Fruit fly (Drosophila melanogaster) whole organism, embryonic: ENCODE measurements around the gene HDAC6.

Source experiments
- CG10209 ChIP-seq: fragments of 200-800 bp; sonication (Bioruptor generic); optimal IDR thresholded peaks from 3 replicates; lab custom pipeline; 2017; ENCODE audit warnings: missing biosample characterization, mild to moderate bottlenecking, missing genetic modification characterization, missing genetic modification reagents
- CG10321 ChIP-seq: fragments of 200-800 bp; sonication (Bioruptor generic); IDR thresholded peaks from 2 replicates; pipeline ENCODE4 v1.3.6; 2022; ENCODE audit warnings: missing biosample characterization, missing genetic modification characterization
- CG10431 ChIP-seq: fragments of 200-800 bp; sonication (Bioruptor generic); optimal IDR thresholded peaks from 3 replicates; lab custom pipeline; 2018; ENCODE audit warnings: missing biosample characterization, mild to moderate bottlenecking, missing genetic modification characterization
- CG11093 ChIP-seq: fragments of 200-800 bp; sonication (Bioruptor generic); IDR thresholded peaks from 3 replicates; pipeline ENCODE4 v1.3.6; 2022; ENCODE audit warnings: missing biosample characterization, missing genetic modification characterization
- CG11398 ChIP-seq: fragments of 200-800 bp; sonication (Bioruptor generic); optimal IDR thresholded peaks from 2 replicates; lab custom pipeline; 2016; ENCODE audit warnings: missing biosample characterization, missing genetic modification characterization
- CG12942 ChIP-seq: fragments of 200-800 bp; sonication (Bioruptor generic); optimal IDR thresholded peaks from 3 replicates; lab custom pipeline; 2016; ENCODE audit warnings: missing biosample characterization, missing genetic modification characterization
- CG13287 ChIP-seq: fragments of 200-800 bp; sonication (Bioruptor generic); IDR thresholded peaks from 2 replicates; pipeline ENCODE4 v1.3.6; 2022; ENCODE audit warnings: missing biosample characterization, missing genetic modification characterization; ENCODE audit not compliant: partially characterized antibody
- CG13894 ChIP-seq: fragments of 200-800 bp; sonication (Bioruptor generic); optimal IDR thresholded peaks from 3 replicates; lab custom pipeline; 2018; ENCODE audit warnings: missing biosample characterization, mild to moderate bottlenecking, missing genetic modification characterization, moderate library complexity
- CG1602 ChIP-seq: fragments of 200-800 bp; sonication (Bioruptor generic); optimal IDR thresholded peaks from 3 replicates; lab custom pipeline; 2016; ENCODE audit warnings: missing biosample characterization, missing genetic modification characterization
- CG1603 ChIP-seq: fragments of 200-800 bp; sonication (Bioruptor generic); optimal IDR thresholded peaks from 2 replicates; lab custom pipeline; 2019; ENCODE audit warnings: missing biosample characterization, mild to moderate bottlenecking, missing genetic modification characterization, moderate library complexity
- CG16779 ChIP-seq: fragments of 200-800 bp; sonication (Bioruptor generic); IDR thresholded peaks from 2 replicates; pipeline ENCODE4 v1.3.6; 2022; ENCODE audit warnings: missing biosample characterization, missing genetic modification characterization
- CG17186 ChIP-seq: fragments of 200-800 bp; sonication (Bioruptor generic); optimal IDR thresholded peaks from 3 replicates; lab custom pipeline; 2017; ENCODE audit warnings: missing biosample characterization, missing genetic modification reagents, missing genetic modification characterization
- CG17912 ChIP-seq: fragments of 200-800 bp; sonication (Bioruptor generic); optimal IDR thresholded peaks from 2 replicates; lab custom pipeline; 2018; ENCODE audit warnings: missing biosample characterization, mild to moderate bottlenecking, missing genetic modification characterization
- CG2202 ChIP-seq: fragments of 200-800 bp; sonication (Bioruptor generic); optimal IDR thresholded peaks from 2 replicates; lab custom pipeline; 2018; ENCODE audit warnings: missing biosample characterization, mild to moderate bottlenecking, missing genetic modification characterization
- CG3838 ChIP-seq: fragments of 200-800 bp; sonication (Bioruptor generic); optimal IDR thresholded peaks from 3 replicates; lab custom pipeline; 2016; ENCODE audit warnings: missing biosample characterization, missing genetic modification characterization
- CG7357 ChIP-seq: fragments of 200-800 bp; sonication (Bioruptor generic); IDR thresholded peaks from 3 replicates; pipeline ENCODE4 v1.3.6; 2022; ENCODE audit warnings: missing biosample characterization, missing genetic modification characterization
- CG8924 ChIP-seq: fragments of 200-800 bp; optimal IDR thresholded peaks from 3 replicates; lab custom pipeline; 2019; ENCODE audit warnings: missing biosample characterization, mild to moderate bottlenecking, missing genetic modification characterization, moderate library complexity
- Deaf1 ChIP-seq: fragments of 200-800 bp; optimal IDR thresholded peaks from 3 replicates; lab custom pipeline; 2019; ENCODE audit warnings: missing biosample characterization, mild to moderate bottlenecking, missing genetic modification characterization, moderate library complexity
- Dp ChIP-seq: fragments of 200-800 bp; sonication (Bioruptor generic); optimal IDR thresholded peaks from 2 replicates; lab custom pipeline; 2018; ENCODE audit warnings: missing biosample characterization, mild to moderate bottlenecking, missing genetic modification characterization, moderate library complexity
- E2f1 ChIP-seq: fragments of 200-800 bp; sonication (Bioruptor generic); IDR thresholded peaks from 2 replicates; pipeline ENCODE4 v1.3.6; 2022; ENCODE audit warnings: missing biosample characterization, missing genetic modification characterization
- Ets65A ChIP-seq: fragments of 200-800 bp; sonication (Bioruptor generic); peaks from one replicate; lab custom pipeline; 2016; ENCODE audit warnings: missing biosample characterization, missing genetic modification characterization
- Fer1 ChIP-seq: fragments of 200-800 bp; sonication (Bioruptor generic); optimal IDR thresholded peaks from 2 replicates; lab custom pipeline; 2017; ENCODE audit warnings: missing biosample characterization, mild to moderate bottlenecking, missing genetic modification characterization
- Fer2 ChIP-seq: fragments of 200-800 bp; sonication (Bioruptor generic); optimal IDR thresholded peaks from 2 replicates; lab custom pipeline; 2018; ENCODE audit warnings: missing biosample characterization, mild to moderate bottlenecking, missing genetic modification characterization, moderate library complexity
- HLH54F ChIP-seq: fragments of 200-800 bp; sonication (Bioruptor generic); optimal IDR thresholded peaks from 3 replicates; lab custom pipeline; 2016; ENCODE audit warnings: missing biosample characterization, missing genetic modification characterization
- Lhr ChIP-seq: fragments of 200-800 bp; sonication (Bioruptor generic); optimal IDR thresholded peaks from 3 replicates; lab custom pipeline; 2017; ENCODE audit warnings: mild to moderate bottlenecking, missing biosample characterization, missing genetic modification reagents, missing genetic modification characterization
- Mad ChIP-seq: fragments of 200-800 bp; sonication (Bioruptor generic); optimal IDR thresholded peaks from 2 replicates; lab custom pipeline; 2016; ENCODE audit warnings: missing biosample characterization, missing genetic modification characterization
- NC2α ChIP-seq: fragments of 200-800 bp; sonication (Bioruptor generic); optimal IDR thresholded peaks from 2 replicates; lab custom pipeline; 2016; ENCODE audit warnings: missing biosample characterization, missing genetic modification characterization
- Sry-δ ChIP-seq: fragments of 200-800 bp; sonication (Bioruptor generic); optimal IDR thresholded peaks from 2 replicates; lab custom pipeline; 2016; ENCODE audit warnings: missing biosample characterization, missing genetic modification characterization
- ac ChIP-seq: fragments of 200-800 bp; sonication (Bioruptor generic); optimal IDR thresholded peaks from 3 replicates; lab custom pipeline; 2017; ENCODE audit warnings: missing biosample characterization, mild to moderate bottlenecking, missing genetic modification characterization
- ase ChIP-seq: fragments of 200-800 bp; sonication (Bioruptor generic); IDR thresholded peaks from 3 replicates; pipeline ENCODE4 v1.3.6; 2022; ENCODE audit warnings: missing biosample characterization, missing genetic modification characterization
- ato ChIP-seq: fragments of 200-800 bp; sonication (Bioruptor generic); IDR thresholded peaks from 2 replicates; pipeline ENCODE4 v1.3.6; 2022; ENCODE audit warnings: missing biosample characterization, missing genetic modification characterization; ENCODE audit not compliant: partially characterized antibody
- cad ChIP-seq: fragments of >200 bp; optimal IDR thresholded peaks from 2 replicates; lab custom pipeline; 2017; ENCODE audit warnings: missing biosample characterization, missing genetic modification characterization
- caup ChIP-seq: fragments of 200-800 bp; sonication (Bioruptor generic); optimal IDR thresholded peaks from 3 replicates; lab custom pipeline; 2017; ENCODE audit warnings: missing biosample characterization, mild to moderate bottlenecking, missing genetic modification characterization, moderate library complexity; ENCODE audit not compliant: severe bottlenecking
- eve ChIP-seq, 2 experiments: fragments of >200 bp; optimal IDR thresholded peaks; 2 replicates each; lab custom pipeline; 2017; ENCODE audit warnings: missing biosample characterization in 2 of 2, missing genetic modification characterization in 2 of 2
- fd64A ChIP-seq: fragments of 200-800 bp; sonication (Bioruptor generic); optimal IDR thresholded peaks from 3 replicates; lab custom pipeline; 2018; ENCODE audit warnings: missing biosample characterization, mild to moderate bottlenecking, missing genetic modification characterization
- gro ChIP-seq: fragments of 200-800 bp; sonication (Bioruptor generic); optimal IDR thresholded peaks from 2 replicates; lab custom pipeline; 2016; ENCODE audit warnings: missing biosample characterization, missing genetic modification characterization
- gsb ChIP-seq: fragments of 200-800 bp; sonication (Bioruptor generic); IDR thresholded peaks from 2 replicates; pipeline ENCODE4 v1.3.6; 2022; ENCODE audit warnings: missing biosample characterization, missing genetic modification characterization
- gsb-n ChIP-seq: fragments of 200-800 bp; sonication (Bioruptor generic); optimal IDR thresholded peaks from 3 replicates; lab custom pipeline; 2018; ENCODE audit warnings: missing biosample characterization, mild to moderate bottlenecking, missing genetic modification characterization
- lbe ChIP-seq: fragments of 200-800 bp; sonication (Bioruptor generic); optimal IDR thresholded peaks from 2 replicates; lab custom pipeline; 2016; ENCODE audit warnings: missing biosample characterization, mild to moderate bottlenecking, missing genetic modification characterization
- nom ChIP-seq: fragments of 200-800 bp; sonication (Bioruptor generic); optimal IDR thresholded peaks from 2 replicates; lab custom pipeline; 2017; ENCODE audit warnings: missing biosample characterization, missing genetic modification characterization, mild to moderate bottlenecking, moderate library complexity, missing genetic modification reagents
- psq ChIP-seq: fragments of 200-800 bp; sonication (Bioruptor generic); optimal IDR thresholded peaks from 2 replicates; lab custom pipeline; 2017; ENCODE audit warnings: missing biosample characterization, missing genetic modification characterization
- row ChIP-seq: fragments of 200-800 bp; sonication (Bioruptor generic); IDR thresholded peaks from 3 replicates; pipeline ENCODE4 v1.3.6; 2022; ENCODE audit warnings: missing biosample characterization, missing genetic modification characterization
- sc ChIP-seq, 3 experiments: fragments of >200 bp in 2 of 3; fragments of 200-800 bp in 1 of 3; sonication (Bioruptor generic) in 1 of 3; optimal IDR thresholded peaks; 2 replicates in 2 of 3; 3 replicates in 1 of 3; lab custom pipeline; 2017; ENCODE audit warnings: mild to moderate bottlenecking in 1 of 3, missing biosample characterization in 1 of 3, missing genetic modification characterization in 1 of 3, missing genetic modification reagents in 1 of 3
- schlank ChIP-seq: fragments of 200-800 bp; sonication (Bioruptor generic); optimal IDR thresholded peaks from 2 replicates; lab custom pipeline; 2018; ENCODE audit warnings: missing biosample characterization, mild to moderate bottlenecking, missing genetic modification characterization
- sd ChIP-seq: fragments of 200-800 bp; sonication (Bioruptor generic); optimal IDR thresholded peaks from 3 replicates; lab custom pipeline; 2018; ENCODE audit warnings: missing biosample characterization, mild to moderate bottlenecking, missing genetic modification characterization, moderate library complexity
- slou ChIP-seq: fragments of 200-800 bp; sonication (Bioruptor generic); optimal IDR thresholded peaks from 3 replicates; lab custom pipeline; 2016; ENCODE audit warnings: missing biosample characterization, missing genetic modification characterization
- sug ChIP-seq: fragments of 200-800 bp; optimal IDR thresholded peaks from 2 replicates; lab custom pipeline; 2019; ENCODE audit warnings: missing biosample characterization, mild to moderate bottlenecking, missing genetic modification characterization, moderate library complexity
- tio ChIP-seq: fragments of 200-800 bp; sonication (Bioruptor generic); optimal IDR thresholded peaks from 2 replicates; lab custom pipeline; 2017; ENCODE audit warnings: missing biosample characterization, missing genetic modification characterization, inconsistent platforms
- trem ChIP-seq: fragments of 200-800 bp; optimal IDR thresholded peaks from 3 replicates; lab custom pipeline; 2019; ENCODE audit warnings: missing biosample characterization, mild to moderate bottlenecking, missing genetic modification characterization, moderate library complexity
- unc-4 ChIP-seq: fragments of 200-800 bp; sonication (Bioruptor generic); IDR thresholded peaks from 2 replicates; pipeline ENCODE4 v1.3.6; 2022; ENCODE audit warnings: missing biosample characterization, missing genetic modification characterization; ENCODE audit not compliant: partially characterized antibody
- vfl ChIP-seq: fragments of 200-800 bp; sonication (Bioruptor generic); optimal IDR thresholded peaks from 2 replicates; lab custom pipeline; 2016; ENCODE audit warnings: missing biosample characterization, missing genetic modification characterization
- wor ChIP-seq: fragments of 200-800 bp; sonication (Bioruptor generic); IDR thresholded peaks from 2 replicates; pipeline ENCODE4 v1.3.6; 2022; ENCODE audit warnings: missing biosample characterization, missing genetic modification characterization

HDAC6 gene

DNA sequence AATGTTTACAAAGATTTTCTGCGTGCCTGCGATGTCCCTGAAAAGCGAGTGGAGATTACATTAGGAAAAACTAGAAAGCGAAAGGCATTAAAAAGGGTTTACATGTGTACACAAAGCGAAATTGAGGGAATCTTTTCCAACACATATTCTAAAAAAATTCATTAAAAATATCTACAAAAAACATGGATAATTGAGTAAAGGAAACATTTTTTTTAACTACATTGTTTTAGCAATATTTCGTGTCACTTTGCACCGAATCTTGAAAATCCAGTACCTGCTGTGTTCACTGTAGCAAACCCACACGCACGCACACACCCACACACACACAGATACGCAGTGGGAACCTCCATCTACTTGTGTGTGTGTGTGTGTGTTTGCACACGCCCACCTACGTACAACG, 28.9 kb upstream of the HDAC6 start (continued):
- TF ChIP-seq CG17912 (GFP tag; lab: Kevin White, UChicago): no peak
- no peak for TF ChIP-seq CG2202 (tag; lab: Kevin White, UChicago)
- no peak for TF ChIP-seq Deaf1 (tag; lab: Kevin White, UChicago)
- TF ChIP-seq CG11398 (GFP tag; lab: Kevin White, UChicago): no peak
- TF ChIP-seq wor (GFP tag; lab: Robert Waterston, UW): no peak
- TF ChIP-seq CG11093: no peak
- TF ChIP-seq slou (GFP tag; lab: Kevin White, UChicago): no peak
- TF ChIP-seq nom (GFP tag; lab: Kevin White, UChicago): no peak
- no peak for TF ChIP-seq ac
- TF ChIP-seq CG1603 (tag; lab: Kevin White, UChicago): no peak
- TF ChIP-seq CG16779 (GFP tag; lab: Robert Waterston, UW): no peak
- no peak for TF ChIP-seq ato
- TF ChIP-seq sc (optimal IDR thresholded peaks at IDR 0.05; lab: Kevin White, UChicago): no peak
- no peak for TF ChIP-seq sc (GFP tag; optimal IDR thresholded peaks at IDR 0.05; lab: Kevin White, UChicago)
- no peak for TF ChIP-seq tio (GFP tag; lab: Kevin White, UChicago)
- TF ChIP-seq gro: no peak
- TF ChIP-seq sug: no peak
- no peak for TF ChIP-seq E2f1 (GFP tag; lab: Robert Waterston, UW)
- TF ChIP-seq psq (GFP tag; lab: Kevin White, UChicago): no peak
- peak; percentile 28 for TF ChIP-seq HLH54F
- no peak for TF ChIP-seq cad
- TF ChIP-seq ase: no peak
- no peak for TF ChIP-seq trem (tag; lab: Kevin White, UChicago)
- TF ChIP-seq vfl: no peak
- no peak for TF ChIP-seq lbe (GFP tag; lab: Kevin White, UChicago)
- no peak for TF ChIP-seq unc-4
- 0 out of 2 replicates have a peak, but pooled peaks have one; percentile 10 for TF ChIP-seq gsb (GFP tag; lab: Robert Waterston, UW)
- TF ChIP-seq gsb-n (tag; lab: Kevin White, UChicago): no peak
- no peak for TF ChIP-seq eve (GFP tag; optimal IDR thresholded peaks at IDR 0.05; lab: Kevin White, UChicago)
- no peak for TF ChIP-seq CG13287 (GFP tag; lab: Robert Waterston, UW)
- TF ChIP-seq Fer1: peak; percentile 47
- no peak for TF ChIP-seq CG13894
- TF ChIP-seq CG8924 (tag; lab: Kevin White, UChicago): no peak
- no peak for TF ChIP-seq schlank
- no peak for TF ChIP-seq CG3838 (GFP tag; lab: Kevin White, UChicago)
- no peak for TF ChIP-seq fd64A (GFP tag; lab: Kevin White, UChicago)
- peak; percentile 68 for TF ChIP-seq row (GFP tag; lab: Robert Waterston, UW)
- no peak for TF ChIP-seq CG12942 (GFP tag; lab: Kevin White, UChicago)
- no peak for TF ChIP-seq CG17186
- no peak for TF ChIP-seq Fer2 (tag; lab: Kevin White, UChicago)
- TF ChIP-seq CG10209: no peak
- TF ChIP-seq sd (tag; lab: Kevin White, UChicago): no peak
- peak; percentile 32 for TF ChIP-seq Ets65A (GFP tag; lab: Kevin White, UChicago)
- TF ChIP-seq CG10321 (GFP tag; lab: Robert Waterston, UW): no peak
- TF ChIP-seq Dp (GFP tag; lab: Kevin White, UChicago): no peak
- TF ChIP-seq Mad (GFP tag; lab: Kevin White, UChicago): no peak
- TF ChIP-seq CG10431: no peak
- TF ChIP-seq NC2α: no peak
- TF ChIP-seq CG7357 (GFP tag; lab: Robert Waterston, UW): no peak
- no peak for TF ChIP-seq CG1602 (GFP tag; lab: Kevin White, UChicago)
- TF ChIP-seq Lhr: no peak
- no peak for TF ChIP-seq Sry-δ (GFP tag; lab: Kevin White, UChicago)
- peak; percentile 27 for TF ChIP-seq caup (GFP tag; lab: Kevin White, UChicago)
